Fruit fly (Drosophila melanogaster) whole organism, embryonic: ENCODE results near the gene fend.

Experiments used
- Antp ChIP-seq: fragments of 200-800 bp; sonication (Bioruptor generic); optimal IDR thresholded peaks from 3 replicates; lab custom pipeline; 2016; ENCODE audit warnings: missing biosample characterization, missing genetic modification characterization
- CG10959 ChIP-seq: fragments of 200-800 bp; sonication (Bioruptor generic); IDR thresholded peaks from 2 replicates; pipeline ENCODE4 v1.3.6; 2022; ENCODE audit warnings: missing biosample characterization, missing genetic modification characterization
- CG11696 ChIP-seq: fragments of 200-800 bp; sonication (Bioruptor generic); IDR thresholded peaks from 2 replicates; pipeline ENCODE4 v1.3.6; 2022; ENCODE audit warnings: missing biosample characterization, missing genetic modification characterization
- CG12104 ChIP-seq: fragments of 200-800 bp; sonication (Bioruptor generic); optimal IDR thresholded peaks from 3 replicates; lab custom pipeline; 2016; ENCODE audit warnings: missing biosample characterization, missing genetic modification characterization
- CG13296 ChIP-seq: fragments of 200-800 bp; sonication (Bioruptor generic); optimal IDR thresholded peaks from 3 replicates; lab custom pipeline; 2018; ENCODE audit warnings: missing biosample characterization, mild to moderate bottlenecking, missing genetic modification characterization
- CG14014 ChIP-seq: fragments of 200-800 bp; sonication (Bioruptor generic); IDR thresholded peaks from 2 replicates; pipeline ENCODE4 v1.3.6; 2022; ENCODE audit warnings: missing biosample characterization, missing genetic modification characterization
- CG15073 ChIP-seq: fragments of 200-800 bp; sonication (Bioruptor generic); optimal IDR thresholded peaks from 2 replicates; lab custom pipeline; 2016; ENCODE audit warnings: missing biosample characterization, missing genetic modification characterization
- CG15269 ChIP-seq: fragments of 200-800 bp; sonication (Bioruptor generic); optimal IDR thresholded peaks from 2 replicates; lab custom pipeline; 2018; ENCODE audit warnings: missing biosample characterization, mild to moderate bottlenecking, missing genetic modification characterization, moderate library complexity
- CG15479 ChIP-seq: fragments of 200-800 bp; sonication (Bioruptor generic); optimal IDR thresholded peaks from 3 replicates; lab custom pipeline; 2019; ENCODE audit warnings: missing biosample characterization, mild to moderate bottlenecking, missing genetic modification characterization, moderate library complexity
- CG1647 ChIP-seq: fragments of 200-800 bp; sonication (Bioruptor generic); optimal IDR thresholded peaks from 3 replicates; lab custom pipeline; 2016; ENCODE audit warnings: missing biosample characterization, missing genetic modification characterization
- CG16779 ChIP-seq: fragments of 200-800 bp; sonication (Bioruptor generic); IDR thresholded peaks from 2 replicates; pipeline ENCODE4 v1.3.6; 2022; ENCODE audit warnings: missing biosample characterization, missing genetic modification characterization
- CG32767 ChIP-seq: fragments of 200-800 bp; sonication (Bioruptor generic); IDR thresholded peaks from 2 replicates; pipeline ENCODE4 v1.3.6; 2022; ENCODE audit warnings: missing biosample characterization, missing genetic modification characterization
- CG34224 ChIP-seq: fragments of 200-800 bp; sonication (Bioruptor generic); IDR thresholded peaks from 3 replicates; pipeline ENCODE4 v1.3.6; 2022; ENCODE audit warnings: missing biosample characterization, missing genetic modification characterization; ENCODE audit not compliant: partially characterized antibody
- CG4404 ChIP-seq: fragments of 200-800 bp; sonication (Bioruptor generic); IDR thresholded peaks from 2 replicates; pipeline ENCODE4 v1.3.6; 2022; ENCODE audit warnings: missing biosample characterization, missing genetic modification characterization
- CG6683 ChIP-seq: fragments of 200-800 bp; sonication (Bioruptor generic); optimal IDR thresholded peaks from 2 replicates; lab custom pipeline; 2017; ENCODE audit warnings: missing biosample characterization, mild to moderate bottlenecking, missing genetic modification characterization, missing genetic modification reagents
- CG7928 ChIP-seq: fragments of 200-800 bp; sonication (Bioruptor generic); optimal IDR thresholded peaks from 2 replicates; lab custom pipeline; 2017; ENCODE audit warnings: missing biosample characterization, mild to moderate bottlenecking, missing genetic modification characterization
- CG8089 ChIP-seq: fragments of 200-800 bp; sonication (Bioruptor generic); optimal IDR thresholded peaks from 3 replicates; lab custom pipeline; 2016; ENCODE audit warnings: missing biosample characterization, missing genetic modification characterization
- CG8359 ChIP-seq: fragments of 200-800 bp; sonication (Bioruptor generic); optimal IDR thresholded peaks from 2 replicates; lab custom pipeline; 2017; ENCODE audit warnings: missing biosample characterization, mild to moderate bottlenecking, missing genetic modification characterization, borderline replicate concordance
- CG8478 ChIP-seq: fragments of >200 bp; optimal IDR thresholded peaks from 2 replicates; lab custom pipeline; 2018
- CG8924 ChIP-seq: fragments of 200-800 bp; optimal IDR thresholded peaks from 3 replicates; lab custom pipeline; 2019; ENCODE audit warnings: missing biosample characterization, mild to moderate bottlenecking, missing genetic modification characterization, moderate library complexity
- Camta ChIP-seq: fragments of 200-800 bp; sonication (Bioruptor generic); optimal IDR thresholded peaks from 2 replicates; lab custom pipeline; 2016; ENCODE audit warnings: missing biosample characterization, missing genetic modification characterization
- D19A ChIP-seq: fragments of 200-800 bp; optimal IDR thresholded peaks from 3 replicates; lab custom pipeline; 2019; ENCODE audit warnings: missing biosample characterization, mild to moderate bottlenecking, missing genetic modification characterization, moderate library complexity
- Dbx ChIP-seq: fragments of 200-800 bp; sonication (Bioruptor generic); IDR thresholded peaks from 3 replicates; pipeline ENCODE4 v1.3.6; 2022; ENCODE audit warnings: missing biosample characterization, missing genetic modification characterization
- Dek ChIP-seq: fragments of 200-800 bp; sonication (Bioruptor generic); optimal IDR thresholded peaks from 3 replicates; lab custom pipeline; 2019; ENCODE audit warnings: missing biosample characterization, mild to moderate bottlenecking, missing genetic modification characterization, moderate library complexity
- Dfd ChIP-seq, 2 experiments: fragments of >200 bp; optimal IDR thresholded peaks; 2 replicates each; lab custom pipeline; 2017; ENCODE audit warnings: missing biosample characterization in 2 of 2, missing genetic modification characterization in 2 of 2
- Drgx ChIP-seq: fragments of 200-800 bp; sonication (Bioruptor generic); IDR thresholded peaks from 2 replicates; pipeline ENCODE4 v1.3.6; 2022; ENCODE audit warnings: missing biosample characterization, missing genetic modification characterization
- Gug ChIP-seq: fragments of 200-800 bp; sonication (Bioruptor generic); IDR thresholded peaks from 4 replicates; pipeline ENCODE4 v1.3.6; 2022; ENCODE audit warnings: missing biosample characterization, missing genetic modification characterization
- HmgZ ChIP-seq: fragments of 200-800 bp; sonication (Bioruptor generic); optimal IDR thresholded peaks from 2 replicates; lab custom pipeline; 2018; ENCODE audit warnings: missing biosample characterization, mild to moderate bottlenecking, missing genetic modification characterization
- NFAT ChIP-seq: fragments of 200-800 bp; sonication (Bioruptor generic); IDR thresholded peaks from 2 replicates; pipeline ENCODE4 v1.3.6; 2022; ENCODE audit warnings: missing biosample characterization, missing genetic modification characterization
- NfI ChIP-seq: fragments of 200-800 bp; sonication (Bioruptor generic); optimal IDR thresholded peaks from 3 replicates; lab custom pipeline; 2018; ENCODE audit warnings: missing biosample characterization, mild to moderate bottlenecking, missing genetic modification characterization, moderate library complexity
- Six4 ChIP-seq: fragments of 200-800 bp; sonication (Bioruptor generic); optimal IDR thresholded peaks from 2 replicates; lab custom pipeline; 2016; ENCODE audit warnings: missing biosample characterization, missing genetic modification characterization
- Sry-δ ChIP-seq: fragments of 200-800 bp; sonication (Bioruptor generic); optimal IDR thresholded peaks from 2 replicates; lab custom pipeline; 2016; ENCODE audit warnings: missing biosample characterization, missing genetic modification characterization
- amos ChIP-seq: fragments of 200-800 bp; sonication (Bioruptor generic); IDR thresholded peaks from 2 replicates; pipeline ENCODE4 v1.3.6; 2022; ENCODE audit warnings: missing biosample characterization, missing genetic modification characterization; ENCODE audit not compliant: partially characterized antibody
- bbx ChIP-seq: fragments of 200-800 bp; sonication (Bioruptor generic); IDR thresholded peaks from 2 replicates; pipeline ENCODE4 v1.3.6; 2022; ENCODE audit warnings: missing biosample characterization, missing genetic modification characterization; ENCODE audit not compliant: partially characterized antibody
- crp ChIP-seq, 2 experiments: fragments of 200-800 bp; sonication (Bioruptor generic); optimal IDR thresholded peaks; 2 replicates in 1 of 2; 3 replicates in 1 of 2; lab custom pipeline; 2017; ENCODE audit warnings: missing biosample characterization in 2 of 2, missing genetic modification characterization in 2 of 2, mild to moderate bottlenecking in 1 of 2, moderate library complexity in 1 of 2
- ems ChIP-seq: fragments of 200-800 bp; sonication (Bioruptor generic); optimal IDR thresholded peaks from 3 replicates; lab custom pipeline; 2016; ENCODE audit warnings: missing biosample characterization, missing genetic modification characterization
- en ChIP-seq: fragments of 200-800 bp; sonication (Bioruptor generic); optimal IDR thresholded peaks from 2 replicates; lab custom pipeline; 2016; ENCODE audit warnings: missing biosample characterization, missing genetic modification characterization
- gfzf ChIP-seq: fragments of 200-800 bp; sonication (Bioruptor generic); optimal IDR thresholded peaks from 2 replicates; lab custom pipeline; 2016; ENCODE audit warnings: missing biosample characterization, mild to moderate bottlenecking, missing genetic modification characterization, moderate library complexity
- her ChIP-seq: fragments of 200-800 bp; sonication (Bioruptor generic); optimal IDR thresholded peaks from 2 replicates; lab custom pipeline; 2016; ENCODE audit warnings: missing biosample characterization, missing genetic modification characterization
- ken ChIP-seq: fragments of 200-800 bp; sonication (Bioruptor generic); IDR thresholded peaks from 3 replicates; pipeline ENCODE4 v1.3.6; 2022; ENCODE audit warnings: missing biosample characterization, missing genetic modification characterization
- lov ChIP-seq, 2 experiments: fragments of 200-800 bp in 1 of 2; fragments of >200 bp in 1 of 2; sonication (Bioruptor generic) in 1 of 2; IDR thresholded peaks in 1 of 2; optimal IDR thresholded peaks in 1 of 2; 2 replicates in 1 of 2; 3 replicates in 1 of 2; pipeline versions ENCODE4 v1.3.6 to Lab custom; 2017 to 2022; ENCODE audit warnings: missing biosample characterization in 1 of 2, missing genetic modification characterization in 1 of 2
- pb ChIP-seq: fragments of 200-800 bp; sonication (Bioruptor generic); optimal IDR thresholded peaks from 3 replicates; lab custom pipeline; 2016; ENCODE audit warnings: missing biosample characterization, missing genetic modification characterization
- peb ChIP-seq: fragments of 200-800 bp; sonication (Bioruptor generic); IDR thresholded peaks from 2 replicates; pipeline ENCODE4 v1.3.6; 2022; ENCODE audit warnings: missing biosample characterization, missing genetic modification characterization
- pita ChIP-seq: fragments of 200-800 bp; sonication (Bioruptor generic); optimal IDR thresholded peaks from 2 replicates; lab custom pipeline; 2017; ENCODE audit warnings: missing biosample characterization, mild to moderate bottlenecking, missing genetic modification characterization
- rib ChIP-seq: fragments of 200-800 bp; sonication (Bioruptor generic); IDR thresholded peaks from 2 replicates; pipeline ENCODE4 v1.3.6; 2022; ENCODE audit warnings: missing biosample characterization, missing genetic modification characterization
- ro ChIP-seq: fragments of 200-800 bp; sonication (Bioruptor generic); IDR thresholded peaks from 2 replicates; pipeline ENCODE4 v1.3.6; 2022; ENCODE audit warnings: missing biosample characterization, missing genetic modification characterization
- sens ChIP-seq: fragments of 200-800 bp; sonication (Bioruptor generic); peaks from one replicate; lab custom pipeline; 2016; ENCODE audit warnings: missing biosample characterization, missing genetic modification characterization
- shn ChIP-seq: fragments of 200-800 bp; sonication (Bioruptor generic); optimal IDR thresholded peaks from 3 replicates; lab custom pipeline; 2016; ENCODE audit warnings: missing biosample characterization, missing genetic modification characterization
- vnd ChIP-seq: fragments of 200-800 bp; sonication (Bioruptor generic); IDR thresholded peaks from 3 replicates; pipeline ENCODE4 v1.3.6; 2022; ENCODE audit warnings: missing biosample characterization, missing genetic modification characterization; ENCODE audit not compliant: partially characterized antibody
- vvl ChIP-seq: fragments of 200-800 bp; sonication (Bioruptor generic); IDR thresholded peaks from 2 replicates; pipeline ENCODE4 v1.3.6; 2022; ENCODE audit warnings: missing biosample characterization, missing genetic modification characterization

The fend gene

dm6 chrX:9163645-9164509 is 29.0 kb upstream of the fend start (continued):
- TF ChIP-seq CG8924 (tag; lab: Kevin White, UChicago) = peak; percentile 2
- no peak for TF ChIP-seq CG11696 (GFP tag; lab: Robert Waterston, UW)
- no peak for TF ChIP-seq ro (GFP tag; lab: Robert Waterston, UW)
- TF ChIP-seq CG15073 = no peak
- no peak for TF ChIP-seq NFAT
- TF ChIP-seq shn (GFP tag; lab: Kevin White, UChicago) = no peak
- TF ChIP-seq Sry-δ (GFP tag; lab: Kevin White, UChicago) = no peak
- no peak for TF ChIP-seq CG15269 (tag; lab: Kevin White, UChicago)
- TF ChIP-seq CG1647 = no peak
- no peak for TF ChIP-seq her (GFP tag; lab: Kevin White, UChicago)
- TF ChIP-seq Camta (GFP tag; lab: Kevin White, UChicago) = no peak
- TF ChIP-seq Dbx (GFP tag; lab: Robert Waterston, UW) = no peak
- no peak for TF ChIP-seq Six4
- no peak for TF ChIP-seq pb (GFP tag; lab: Kevin White, UChicago)
- no peak for TF ChIP-seq CG8359 (GFP tag; lab: Kevin White, UChicago)
- TF ChIP-seq CG14014 (GFP tag; lab: Robert Waterston, UW) = no peak
- no peak for TF ChIP-seq Dfd (GFP tag; optimal IDR thresholded peaks at IDR 0.05; lab: Kevin White, UChicago)
- no peak for TF ChIP-seq rib (GFP tag; lab: Robert Waterston, UW)
- no peak for TF ChIP-seq CG7928
- no peak for TF ChIP-seq CG8089 (GFP tag; lab: Kevin White, UChicago)
- TF ChIP-seq crp (GFP tag; optimal IDR thresholded peaks at IDR 0.05; lab: Kevin White, UChicago) = peak in 1 of 2 experiments; percentile 22
- TF ChIP-seq CG6683 (GFP tag; lab: Kevin White, UChicago) = no peak
- TF ChIP-seq ems (GFP tag; lab: Kevin White, UChicago) = no peak
- TF ChIP-seq Gug (GFP tag; lab: Robert Waterston, UW) = no peak
- no peak for TF ChIP-seq CG32767
- peak; percentile 48 for TF ChIP-seq sens (GFP tag; lab: Kevin White, UChicago)
- no peak for TF ChIP-seq HmgZ (tag; lab: Kevin White, UChicago)
- TF ChIP-seq Antp (GFP tag; lab: Kevin White, UChicago) = no peak
- TF ChIP-seq bbx (GFP tag; lab: Robert Waterston, UW) = no peak
- TF ChIP-seq en = no peak
- TF ChIP-seq lov (optimal IDR thresholded peaks at IDR 0.05; lab: Kevin White, UChicago) = no peak
- no peak for TF ChIP-seq lov (GFP tag; IDR thresholded peaks at IDR 0.05; lab: Robert Waterston, UW)
- TF ChIP-seq CG8478 (lab: Kevin White, UChicago) = no peak
- no peak for TF ChIP-seq CG16779
- no peak for TF ChIP-seq Dek
- TF ChIP-seq peb = no peak
- no peak for TF ChIP-seq D19A (tag; lab: Kevin White, UChicago)
- TF ChIP-seq CG15479 (GFP tag; lab: Kevin White, UChicago) = peak; percentile 9
- TF ChIP-seq CG12104 = no peak
- TF ChIP-seq amos (GFP tag; lab: Robert Waterston, UW) = no peak
- no peak for TF ChIP-seq vvl
- no peak for TF ChIP-seq NfI (GFP tag; lab: Kevin White, UChicago)
- TF ChIP-seq vnd = no peak
- TF ChIP-seq pita (GFP tag; lab: Kevin White, UChicago) = no peak
- no peak for TF ChIP-seq CG4404 (GFP tag; lab: Robert Waterston, UW)
- TF ChIP-seq ken = no peak
- TF ChIP-seq CG10959 (GFP tag; lab: Robert Waterston, UW) = no peak
- TF ChIP-seq CG34224 = no peak
- 0 out of 2 replicates have a peak, but pooled peaks have one; percentile 46 for TF ChIP-seq Drgx (GFP tag; lab: Robert Waterston, UW)
- no peak for TF ChIP-seq CG13296
- no peak for TF ChIP-seq gfzf (GFP tag; lab: Kevin White, UChicago)
